Fruit fly (Drosophila melanogaster): ENCODE data around the gene UbcE2M.

Gene UbcE2M

dm6 chr3L:8193016-8193415, 4.8 kb downstream of the UbcE2M start, which contains the start of gene CG7387:
TSS of gene CG7387 (minus strand) at chr3L:8193116.
- TF ChIP-seq CG7045 (GFP tag; optimal IDR thresholded peaks at IDR 0.05) (no peak), Clk (GFP tag; optimal IDR thresholded peaks at IDR 0.05) (no peak), cic (GFP tag; optimal IDR thresholded peaks at IDR 0.05) (no peak), Hr96 (GFP tag; optimal IDR thresholded peaks at IDR 0.05) (no peak), CG7101 (tag; optimal IDR thresholded peaks at IDR 0.05) (no peak), CG33017 (tag; optimal IDR thresholded peaks at IDR 0.05) (no peak), pad (GFP tag; optimal IDR thresholded peaks at IDR 0.05) (no peak), ovo (GFP tag; optimal IDR thresholded peaks at IDR 0.05) (no peak), CG1620 (GFP tag; optimal IDR thresholded peaks at IDR 0.05) (no peak), kay (GFP tag; ENCODE audit: borderline replicate concordance) (no peak), CG12768 (GFP tag; optimal IDR thresholded peaks at IDR 0.05) (no peak), CG11617 (GFP tag; optimal IDR thresholded peaks at IDR 0.05) (no peak), tj (GFP tag; optimal IDR thresholded peaks at IDR 0.05) (no peak), Crg-1 (GFP tag; optimal IDR thresholded peaks at IDR 0.05) (no peak), CG14711 (tag; optimal IDR thresholded peaks at IDR 0.05) (no peak), toe (GFP tag; optimal IDR thresholded peaks at IDR 0.05) (no peak)

- TF ChIP-seq cic (GFP tag; optimal IDR thresholded peaks at IDR 0.05) (no peak), CG33017 (tag; optimal IDR thresholded peaks at IDR 0.05) (peak; percentile 9), bab1 (GFP tag; optimal IDR thresholded peaks at IDR 0.05) (peak; percentile 23), CG7045 (GFP tag; optimal IDR thresholded peaks at IDR 0.05) (peak; percentile 14), Mnt (GFP tag; optimal IDR thresholded peaks at IDR 0.05) (peak; percentile 20), Hr96 (GFP tag; optimal IDR thresholded peaks at IDR 0.05) (no peak), toe (GFP tag; optimal IDR thresholded peaks at IDR 0.05) (no peak), CG12768 (GFP tag; optimal IDR thresholded peaks at IDR 0.05) (no peak), CG5204 (GFP tag; optimal IDR thresholded peaks at IDR 0.05) (no peak), cnc (optimal IDR thresholded peaks at IDR 0.05) (no peak), CG1620 (GFP tag; optimal IDR thresholded peaks at IDR 0.05) (no peak), CG14711 (tag; optimal IDR thresholded peaks at IDR 0.05) (peak; percentile 53), kay (GFP tag; ENCODE audit: borderline replicate concordance) (no peak), CG7101 (tag; optimal IDR thresholded peaks at IDR 0.05) (peak; percentile 35), CG11617 (GFP tag; optimal IDR thresholded peaks at IDR 0.05) (no peak), Crg-1 (GFP tag; optimal IDR thresholded peaks at IDR 0.05) (no peak)
Measured at dm6 chr3L:8191042-8191613, 6.7 kb downstream of the UbcE2M start, which contains the start of gene MED24. TSS of gene MED24 (plus strand) at chr3L:8191270.

- TF ChIP-seq ovo (GFP tag; optimal IDR thresholded peaks at IDR 0.05) (no peak), CG33017 (tag; optimal IDR thresholded peaks at IDR 0.05) (no peak), kay (GFP tag; ENCODE audit: borderline replicate concordance) (no peak), CG11617 (GFP tag; optimal IDR thresholded peaks at IDR 0.05) (no peak), pad (GFP tag; optimal IDR thresholded peaks at IDR 0.05) (no peak), CG7045 (GFP tag; optimal IDR thresholded peaks at IDR 0.05) (no peak), bab1 (GFP tag; optimal IDR thresholded peaks at IDR 0.05) (no peak), CG5204 (GFP tag; optimal IDR thresholded peaks at IDR 0.05) (no peak), CG7101 (tag; optimal IDR thresholded peaks at IDR 0.05) (no peak), CG12768 (GFP tag; optimal IDR thresholded peaks at IDR 0.05) (no peak), CG14711 (tag; optimal IDR thresholded peaks at IDR 0.05) (no peak), Hr96 (GFP tag; optimal IDR thresholded peaks at IDR 0.05) (no peak), tj (GFP tag; optimal IDR thresholded peaks at IDR 0.05) (no peak), Mnt (GFP tag; optimal IDR thresholded peaks at IDR 0.05) (no peak), CG1620 (GFP tag; optimal IDR thresholded peaks at IDR 0.05) (no peak), cic (GFP tag; optimal IDR thresholded peaks at IDR 0.05) (no peak), Clk (GFP tag; optimal IDR thresholded peaks at IDR 0.05) (no peak), cnc (optimal IDR thresholded peaks at IDR 0.05) (no peak)
Measured at dm6 chr3L:8189234-8189633, 8.6 kb downstream of the UbcE2M start.

dm6 chr3L:8187397-8187811, 10.4 kb downstream of the UbcE2M start:
- TF ChIP-seq tj (GFP tag; optimal IDR thresholded peaks at IDR 0.05) (no peak), Clk (GFP tag; optimal IDR thresholded peaks at IDR 0.05) (no peak), kay (GFP tag; ENCODE audit: borderline replicate concordance) (no peak), ovo (GFP tag; optimal IDR thresholded peaks at IDR 0.05) (no peak), toe (GFP tag; optimal IDR thresholded peaks at IDR 0.05) (no peak), bab1 (GFP tag; optimal IDR thresholded peaks at IDR 0.05) (no peak), CG5204 (GFP tag; optimal IDR thresholded peaks at IDR 0.05) (no peak), cnc (optimal IDR thresholded peaks at IDR 0.05) (no peak), CG11617 (GFP tag; optimal IDR thresholded peaks at IDR 0.05) (no peak), CG33017 (tag; optimal IDR thresholded peaks at IDR 0.05) (no peak), CG14711 (tag; optimal IDR thresholded peaks at IDR 0.05) (no peak), CG7101 (tag; optimal IDR thresholded peaks at IDR 0.05) (no peak), Crg-1 (GFP tag; optimal IDR thresholded peaks at IDR 0.05) (no peak), CG1620 (GFP tag; optimal IDR thresholded peaks at IDR 0.05) (no peak)

- TF ChIP-seq CG7101 (tag; optimal IDR thresholded peaks at IDR 0.05) = peak; percentile 90
- TF ChIP-seq cic (GFP tag; optimal IDR thresholded peaks at IDR 0.05) = peak; percentile 76
- TF ChIP-seq CG1620 (GFP tag; optimal IDR thresholded peaks at IDR 0.05) = peak; percentile 96
- TF ChIP-seq CG33017 (tag; optimal IDR thresholded peaks at IDR 0.05) = peak; percentile 83
- TF ChIP-seq pad (GFP tag; optimal IDR thresholded peaks at IDR 0.05) = peak; percentile 84
- peak; percentile 96 for TF ChIP-seq toe (GFP tag; optimal IDR thresholded peaks at IDR 0.05)
- TF ChIP-seq CG5204 (GFP tag; optimal IDR thresholded peaks at IDR 0.05) = no peak
- peak; percentile 88 for TF ChIP-seq CG12768 (GFP tag; optimal IDR thresholded peaks at IDR 0.05)
- peak; percentile 68 for TF ChIP-seq tj (GFP tag; optimal IDR thresholded peaks at IDR 0.05)
- TF ChIP-seq Clk (GFP tag; optimal IDR thresholded peaks at IDR 0.05) = peak; percentile 93
- TF ChIP-seq Hr96 (GFP tag; optimal IDR thresholded peaks at IDR 0.05) = peak; percentile 92
- peak; percentile 87 for TF ChIP-seq Crg-1 (GFP tag; optimal IDR thresholded peaks at IDR 0.05)
- TF ChIP-seq CG7045 (GFP tag; optimal IDR thresholded peaks at IDR 0.05) = peak; percentile 89
- TF ChIP-seq ovo (GFP tag; optimal IDR thresholded peaks at IDR 0.05) = peak; percentile 86
- TF ChIP-seq kay (GFP tag; ENCODE audit: borderline replicate concordance) = peak; percentile 65
- peak; percentile 88 for TF ChIP-seq Mnt (GFP tag; optimal IDR thresholded peaks at IDR 0.05)
- TF ChIP-seq cnc (optimal IDR thresholded peaks at IDR 0.05) = no peak
- peak; percentile 89 for TF ChIP-seq CG11617 (GFP tag; optimal IDR thresholded peaks at IDR 0.05)
- peak; percentile 82 for TF ChIP-seq CG14711 (tag; optimal IDR thresholded peaks at IDR 0.05)
- peak; percentile 89 for TF ChIP-seq bab1 (GFP tag; optimal IDR thresholded peaks at IDR 0.05)
Measured at dm6 chr3L:8186627-8187396, 11.0 kb downstream of the UbcE2M start, which contains the start of the genes ERR and Atg18a. TSS of gene ERR (minus strand) at chr3L:8186671. TSS of gene Atg18a (plus strand) at chr3L:8186857.
